Worm (Caenorhabditis elegans): ENCODE data around the gene F40D4.12.

The F40D4.12 gene

DNA sequence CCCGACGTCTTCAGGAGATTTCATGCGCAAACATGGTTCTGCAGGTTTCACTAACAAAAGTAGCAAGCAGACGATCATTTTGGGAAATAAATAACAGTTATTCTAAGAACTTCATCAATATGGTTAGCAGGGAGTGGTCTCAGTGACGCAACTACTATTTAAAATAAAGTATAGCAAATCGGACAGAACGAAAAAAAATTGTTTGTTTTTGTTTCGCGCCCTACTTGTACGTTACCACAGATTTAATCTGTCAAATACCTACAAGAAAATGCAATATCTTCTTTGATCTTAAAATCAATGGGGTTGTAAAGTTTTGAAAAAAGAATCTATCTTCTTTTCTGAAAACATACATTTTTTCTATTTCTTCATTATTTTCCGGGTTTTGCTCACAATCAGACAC is 39.3 kb downstream of the F40D4.12 start, which contains the start of gene srz-96:
TSS of gene srz-96 (plus strand) at position 301 of the 400 bp plus-strand sequence.
- no peak for TF ChIP-seq nhr-28 (tag; optimal IDR thresholded peaks at IDR 0.05)
- no peak for TF ChIP-seq mls-2 (tag; optimal IDR thresholded peaks at IDR 0.05)
- TF ChIP-seq hlh-1 (tag; optimal IDR thresholded peaks at IDR 0.05): no peak
- no peak for TF ChIP-seq mep-1 (tag; optimal IDR thresholded peaks at IDR 0.05)
- no peak for TF ChIP-seq ceh-43 (GFP tag; optimal IDR thresholded peaks at IDR 0.05)
- no peak for TF ChIP-seq ceh-39 (tag; optimal IDR thresholded peaks at IDR 0.05)
- TF ChIP-seq lin-13 (tag; optimal IDR thresholded peaks at IDR 0.05): no peak
- no peak for TF ChIP-seq lsy-2 (tag; optimal IDR thresholded peaks at IDR 0.05)
- TF ChIP-seq ham-2 (GFP tag; optimal IDR thresholded peaks at IDR 0.05): no peak
- TF ChIP-seq ztf-11 (tag; optimal IDR thresholded peaks at IDR 0.05): no peak

- TF ChIP-seq mab-5 (tag; optimal IDR thresholded peaks at IDR 0.05) (no peak), sem-2 (GFP tag; optimal IDR thresholded peaks at IDR 0.05) (no peak), unc-120 (tag; optimal IDR thresholded peaks at IDR 0.05; ENCODE audit: poor library complexity, severe bottlenecking) (no peak), M03D4.4 (tag; optimal IDR thresholded peaks at IDR 0.05) (no peak), bed-3 (GFP tag; optimal IDR thresholded peaks at IDR 0.05) (no peak), zip-8 (tag; optimal IDR thresholded peaks at IDR 0.05) (no peak), ceh-83 (GFP tag; optimal IDR thresholded peaks at IDR 0.05) (no peak), ztf-11 (tag; optimal IDR thresholded peaks at IDR 0.05) (no peak), snpc-4 (tag; optimal IDR thresholded peaks at IDR 0.05) (no peak), sptf-1 (tag; optimal IDR thresholded peaks at IDR 0.05) (no peak), unc-39 (tag; optimal IDR thresholded peaks at IDR 0.05) (no peak), lin-13 (tag; optimal IDR thresholded peaks at IDR 0.05) (no peak), ceh-43 (GFP tag; optimal IDR thresholded peaks at IDR 0.05) (no peak), mep-1 (tag; optimal IDR thresholded peaks at IDR 0.05) (no peak), tbx-8 (GFP tag; optimal IDR thresholded peaks at IDR 0.05) (no peak), cnd-1 (tag; optimal IDR thresholded peaks at IDR 0.05) (no peak), ham-2 (GFP tag; optimal IDR thresholded peaks at IDR 0.05) (no peak)
Measured at ce11 chrV:17201847-17202246, 42.2 kb downstream of the F40D4.12 start, which contains the start of gene Y68A4A.10. Gene Y68A4A.10 (plus strand): TSS chrV:17202147.

- TF ChIP-seq mls-2 (tag; optimal IDR thresholded peaks at IDR 0.05) (no peak), nhr-237 (tag; optimal IDR thresholded peaks at IDR 0.05) (no peak), sptf-1 (tag; optimal IDR thresholded peaks at IDR 0.05) (no peak), elt-1 (tag; optimal IDR thresholded peaks at IDR 0.05; ENCODE audit: borderline replicate concordance, insufficient read depth) (no peak)
Measured at ce11 chrV:17206469-17206868, 46.8 kb downstream of the F40D4.12 start.

ce11 chrV:17208045-17208444 is 48.4 kb downstream of the F40D4.12 start, which contains the start of gene Y68A4A.13:
Gene Y68A4A.13 (minus strand): TSS chrV:17208145.
- no peak for TF ChIP-seq unc-39 (tag; optimal IDR thresholded peaks at IDR 0.05)
- no peak for TF ChIP-seq unc-120 (tag; optimal IDR thresholded peaks at IDR 0.05; ENCODE audit: poor library complexity, severe bottlenecking)
- TF ChIP-seq nhr-2 (tag; optimal IDR thresholded peaks at IDR 0.05): no peak
- no peak for TF ChIP-seq cnd-1 (tag; optimal IDR thresholded peaks at IDR 0.05)
- no peak for TF ChIP-seq drap-1 (GFP tag; optimal IDR thresholded peaks at IDR 0.05)
- TF ChIP-seq ceh-43 (GFP tag; optimal IDR thresholded peaks at IDR 0.05): no peak
- no peak for TF ChIP-seq lin-13 (tag; optimal IDR thresholded peaks at IDR 0.05)
- no peak for TF ChIP-seq elt-3 (tag; optimal IDR thresholded peaks at IDR 0.05)
- no peak for TF ChIP-seq tbx-8 (GFP tag; optimal IDR thresholded peaks at IDR 0.05)
- TF ChIP-seq mab-5 (tag; optimal IDR thresholded peaks at IDR 0.05): no peak
- no peak for TF ChIP-seq ces-1 (GFP tag; optimal IDR thresholded peaks at IDR 0.05)
- no peak for TF ChIP-seq ceh-83 (GFP tag; optimal IDR thresholded peaks at IDR 0.05)
- no peak for TF ChIP-seq snpc-4 (tag; optimal IDR thresholded peaks at IDR 0.05)
- no peak for TF ChIP-seq nhr-76 (tag; optimal IDR thresholded peaks at IDR 0.05)
- TF ChIP-seq zip-8 (tag; optimal IDR thresholded peaks at IDR 0.05): no peak
- TF ChIP-seq nhr-12 (tag; optimal IDR thresholded peaks at IDR 0.05): no peak

Measured in whole organism, mixed stage, embryonic.